Worm (Caenorhabditis elegans) whole organism, young adult: ENCODE measurements around the gene col-109.
A peak's percentile ranks its signal among the peaks of the same experiment; 100 is the strongest.

Experiments
- B0019.2 ChIP-seq: fragments of 200-800 bp; sonication (Bioruptor generic); conservative IDR thresholded peaks from 2 replicates; pipeline ENCODE4 v1.3.6; 2022; ENCODE audit warnings: missing genetic modification reagents, missing genetic modification characterization, missing compliant biosample characterization
- B0035.1 ChIP-seq: sonication (generic microtip); optimal IDR thresholded peaks from 2 replicates; lab custom pipeline; 2016; ENCODE audit warnings: missing genetic modification characterization, mild to moderate bottlenecking, missing compliant biosample characterization, missing genotype, missing genetic modification reagents
- B0261.1 ChIP-seq: sonication (generic microtip); optimal IDR thresholded peaks from 2 replicates; lab custom pipeline; 2016; ENCODE audit warnings: mild to moderate bottlenecking, missing genetic modification characterization, moderate library complexity, missing compliant biosample characterization
- F37B4.10 ChIP-seq: fragments of 200-800 bp; sonication (Bioruptor generic); IDR thresholded peaks from 2 replicates; pipeline ENCODE4 v1.3.6; 2022; ENCODE audit warnings: missing genetic modification characterization, missing compliant biosample characterization
- atf-7 ChIP-seq: sonication (generic microtip); optimal IDR thresholded peaks from 2 replicates; lab custom pipeline; 2017; ENCODE audit warnings: mild to moderate bottlenecking, missing genetic modification characterization, missing compliant biosample characterization
- athp-1 ChIP-seq: sonication (generic microtip); optimal IDR thresholded peaks from 2 replicates; lab custom pipeline; 2017; ENCODE audit warnings: mild to moderate bottlenecking, missing genetic modification characterization, missing compliant biosample characterization
- cebp-1 ChIP-seq, 2 experiments: fragments of 200-800 bp in 1 of 2; sonication (Bioruptor generic) in 1 of 2; sonication (generic microtip) in 1 of 2; IDR thresholded peaks in 1 of 2; optimal IDR thresholded peaks in 1 of 2; 2 replicates each; pipeline versions ENCODE4 v1.3.6 to Lab custom; 2017 to 2022; ENCODE audit warnings: missing compliant biosample characterization in 2 of 2, missing genetic modification characterization in 2 of 2, mild to moderate bottlenecking in 1 of 2, missing genetic modification reagents in 1 of 2, moderate library complexity in 1 of 2
- ceh-27 ChIP-seq: fragments of 200-800 bp; sonication (Bioruptor generic); optimal IDR thresholded peaks from 2 replicates; lab custom pipeline; 2018; ENCODE audit warnings: mild to moderate bottlenecking, missing genetic modification characterization, moderate library complexity, missing compliant biosample characterization
- die-1 ChIP-seq: sonication (generic microtip); optimal IDR thresholded peaks from 2 replicates; lab custom pipeline; 2016; ENCODE audit warnings: missing genotype, mild to moderate bottlenecking, missing genetic modification characterization, missing compliant biosample characterization
- dpff-1 ChIP-seq: sonication (generic microtip); optimal IDR thresholded peaks from 2 replicates; lab custom pipeline; 2017; ENCODE audit warnings: mild to moderate bottlenecking, missing genetic modification characterization, missing compliant biosample characterization
- egl-18 ChIP-seq: fragments of 200-800 bp; sonication (Bioruptor generic); IDR thresholded peaks from 2 replicates; pipeline ENCODE4 v1.3.6; 2022; ENCODE audit warnings: missing genetic modification reagents, missing genetic modification characterization, missing compliant biosample characterization
- egl-44 ChIP-seq: fragments of 200-800 bp; sonication (Bioruptor generic); IDR thresholded peaks from 2 replicates; pipeline ENCODE4 v1.3.6; 2022; ENCODE audit warnings: missing genetic modification reagents, missing genetic modification characterization, missing compliant biosample characterization
- him-1 ChIP-seq: sonication (generic microtip); optimal IDR thresholded peaks from 2 replicates; lab custom pipeline; 2016; ENCODE audit warnings: missing genotype, missing genetic modification reagents, missing genetic modification characterization, missing compliant biosample characterization
- lin-26 ChIP-seq: fragments of 200-800 bp; sonication (Bioruptor generic); IDR thresholded peaks from 2 replicates; pipeline ENCODE4 v1.3.6; 2022; ENCODE audit warnings: missing genetic modification reagents, missing genetic modification characterization, missing compliant biosample characterization
- lin-40 ChIP-seq: sonication (generic microtip); optimal IDR thresholded peaks from 2 replicates; lab custom pipeline; 2016; ENCODE audit warnings: missing genetic modification characterization, mild to moderate bottlenecking, missing compliant biosample characterization, missing genotype, missing genetic modification reagents
- madf-10 ChIP-seq: sonication (generic microtip); optimal IDR thresholded peaks from 2 replicates; lab custom pipeline; 2016; ENCODE audit warnings: mild to moderate bottlenecking, missing genetic modification characterization, missing compliant biosample characterization
- mcd-1 ChIP-seq: fragments of 200-800 bp; sonication (Bioruptor generic); IDR thresholded peaks from 2 replicates; pipeline ENCODE4 v1.3.6; 2022; ENCODE audit warnings: missing genetic modification reagents, missing genetic modification characterization, missing compliant biosample characterization
- mxl-1 ChIP-seq: sonication (generic microtip); optimal IDR thresholded peaks from 2 replicates; lab custom pipeline; 2016; ENCODE audit warnings: missing genetic modification characterization, missing compliant biosample characterization
- nfya-2 ChIP-seq: fragments of 200-800 bp; sonication (Bioruptor generic); IDR thresholded peaks from 2 replicates; pipeline ENCODE4 v1.3.6; 2022; ENCODE audit warnings: missing genetic modification reagents, missing genetic modification characterization, missing compliant biosample characterization
- nfyb-1 ChIP-seq: fragments of 200-800 bp; sonication (Bioruptor generic); IDR thresholded peaks from 2 replicates; pipeline ENCODE4 v1.3.6; 2022; ENCODE audit warnings: missing genetic modification reagents, missing genetic modification characterization, missing compliant biosample characterization
- nhr-80 ChIP-seq: sonication (generic microtip); optimal IDR thresholded peaks from 2 replicates; lab custom pipeline; 2016; ENCODE audit warnings: missing genetic modification characterization, missing compliant biosample characterization
- rec-8 ChIP-seq, 2 experiments: sonication (generic microtip); optimal IDR thresholded peaks; 2 replicates each; lab custom pipeline; 2016; ENCODE audit warnings: mild to moderate bottlenecking in 2 of 2, missing genetic modification characterization in 2 of 2, missing genetic modification reagents in 2 of 2, missing genotype in 2 of 2, missing biosample characterization in 1 of 2, missing compliant biosample characterization in 1 of 2, moderate library complexity in 1 of 2
- repo-1 ChIP-seq: sonication (generic microtip); optimal IDR thresholded peaks from 2 replicates; lab custom pipeline; 2017; ENCODE audit warnings: mild to moderate bottlenecking, missing genetic modification characterization, missing compliant biosample characterization
- rpc-1 ChIP-seq, 2 experiments: fragments of 150-350 bp in 1 of 2; sonication (generic microtip) in 1 of 2; optimal IDR thresholded peaks; 2 replicates each; lab custom pipeline; 2014 to 2018; ENCODE audit warnings: missing biosample characterization in 1 of 2, missing genetic modification characterization in 1 of 2, missing genetic modification reagents in 1 of 2, missing genotype in 1 of 2
- sdz-38 ChIP-seq: sonication (generic microtip); optimal IDR thresholded peaks from 2 replicates; lab custom pipeline; 2016; ENCODE audit warnings: missing genotype, missing genetic modification characterization, missing compliant biosample characterization
- tlf-1 ChIP-seq: fragments of 200-800 bp; sonication (Bioruptor generic); optimal IDR thresholded peaks from 2 replicates; lab custom pipeline; 2018; ENCODE audit warnings: mild to moderate bottlenecking, missing genetic modification characterization, missing compliant biosample characterization
- zfh-2 ChIP-seq: fragments of 200-800 bp; sonication (Bioruptor generic); conservative IDR thresholded peaks from 2 replicates; pipeline ENCODE4 v1.3.6; 2022; ENCODE audit warnings: missing genetic modification reagents, missing genetic modification characterization, missing compliant biosample characterization

The col-109 gene

DNA sequence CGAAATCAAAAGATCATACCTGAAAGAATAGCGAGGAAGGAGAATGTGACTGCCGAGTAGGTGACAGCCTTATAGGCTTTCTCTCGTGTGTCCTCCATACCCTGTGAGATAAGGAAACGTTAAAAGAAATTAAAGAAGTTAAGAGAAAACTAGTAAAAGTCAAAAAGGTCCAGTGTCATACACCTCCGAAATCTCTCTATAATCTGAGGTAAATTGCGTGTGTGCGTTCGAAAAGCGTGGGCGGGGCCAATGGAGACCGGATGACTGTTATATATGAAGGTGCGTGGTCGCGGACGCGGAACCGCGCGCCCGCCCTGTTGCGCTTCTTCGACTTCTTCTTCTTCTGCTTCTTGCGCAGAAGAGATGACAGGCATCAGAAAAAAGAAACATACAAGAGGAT, at the start of gene col-109:
Gene col-109, minus strand, starts transcription at position 101 of the 400 bp plus-strand sequence.
- TF ChIP-seq zfh-2 (GFP tag; lab: Robert Waterston, UW) (0 out of 2 replicates have a peak, but pooled peaks have one; percentile 17), tlf-1 (GFP tag; lab: Kevin White, UChicago) (no peak), rec-8 (tag; optimal IDR thresholded peaks at IDR 0.05; lab: Kevin White, UChicago) (no peak), rpc-1 (optimal IDR thresholded peaks at IDR 0.05; lab: Kevin White, UChicago) (no peak), rpc-1 (tag; optimal IDR thresholded peaks at IDR 0.05; lab: Kevin White, UChicago) (no peak), die-1 (tag; lab: Kevin White, UChicago) (no peak), him-1 (tag; lab: Kevin White, UChicago) (no peak)

- TF ChIP-seq madf-10 (tag; lab: Kevin White, UChicago), result no peak
- no peak for TF ChIP-seq atf-7
- no peak for TF ChIP-seq lin-26
- no peak for TF ChIP-seq rpc-1 (optimal IDR thresholded peaks at IDR 0.05; lab: Kevin White, UChicago)
- TF ChIP-seq rpc-1 (tag; optimal IDR thresholded peaks at IDR 0.05; lab: Kevin White, UChicago), result no peak
- TF ChIP-seq ceh-27 (GFP tag; lab: Kevin White, UChicago), result no peak
- TF ChIP-seq athp-1, result no peak
- no peak for TF ChIP-seq cebp-1 (GFP tag; IDR thresholded peaks at IDR 0.05; lab: Robert Waterston, UW)
- no peak for TF ChIP-seq cebp-1 (tag; optimal IDR thresholded peaks at IDR 0.05; lab: Kevin White, UChicago)
Measured at ce11 chrIV:1868981-1869380, 48.9 kb upstream of the col-109 start.

DNA sequence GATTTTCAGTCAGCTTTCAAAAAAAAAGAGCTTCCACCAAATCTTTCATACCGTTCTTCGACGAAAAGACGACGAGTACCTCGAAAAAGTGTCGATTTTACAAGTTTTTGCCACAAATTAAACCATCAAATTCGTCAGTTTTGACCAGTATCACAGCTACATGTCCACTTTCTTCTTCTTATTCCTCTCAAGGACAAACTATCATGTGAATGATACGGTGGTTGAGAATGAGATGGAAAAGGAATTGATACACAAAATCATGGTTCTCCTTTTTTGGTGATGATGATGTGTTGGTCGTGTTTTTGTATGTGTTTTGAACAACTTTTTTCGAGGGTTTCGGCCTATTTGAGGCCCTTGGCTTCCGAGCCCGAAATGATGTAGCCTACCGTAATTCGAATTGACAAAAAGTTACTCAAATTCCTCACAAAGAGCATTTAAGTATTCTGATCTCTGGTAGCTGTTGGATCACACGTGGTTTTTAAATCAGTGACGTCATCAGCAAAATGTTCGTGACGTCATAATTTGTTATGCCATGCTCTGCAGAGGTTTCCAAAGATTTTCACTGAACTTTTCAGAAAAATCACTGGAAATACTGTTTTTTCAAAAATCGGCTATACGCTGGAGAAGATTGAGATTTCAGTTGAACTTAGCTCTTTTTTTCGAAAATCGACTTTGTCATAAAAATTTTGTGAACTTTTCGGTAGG, 48.0 kb upstream of the col-109 start:
- TF ChIP-seq atf-7 (peak; percentile 65), mxl-1 (tag; lab: Kevin White, UChicago) (no peak), dpff-1 (tag; lab: Kevin White, UChicago) (no peak), lin-40 (tag; lab: Kevin White, UChicago) (no peak), B0261.1 (tag; lab: Kevin White, UChicago) (no peak)
- TF ChIP-seq, all 124 proteins: peak for 1

- TF ChIP-seq nhr-80 (tag; lab: Kevin White, UChicago), result peak; percentile 4
- no peak for TF ChIP-seq die-1 (tag; lab: Kevin White, UChicago)
- no peak for TF ChIP-seq egl-44 (GFP tag; lab: Robert Waterston, UW)
Measured at ce11 chrIV:1866863-1867262, 46.8 kb upstream of the col-109 start.

- no peak for TF ChIP-seq cebp-1 (GFP tag; IDR thresholded peaks at IDR 0.05; lab: Robert Waterston, UW)
- no peak for TF ChIP-seq cebp-1 (tag; optimal IDR thresholded peaks at IDR 0.05; lab: Kevin White, UChicago)
- TF ChIP-seq nfya-2 (GFP tag; lab: Robert Waterston, UW), result no peak
- no peak for TF ChIP-seq egl-18 (GFP tag; lab: Robert Waterston, UW)
Measured at ce11 chrIV:1862655-1863054, 42.6 kb upstream of the col-109 start.

ce11 chrIV:1860965-1861364, 40.9 kb upstream of the col-109 start:
- TF ChIP-seq nfyb-1 (GFP tag; lab: Robert Waterston, UW) (peak; percentile 75), F37B4.10 (GFP tag; lab: Robert Waterston, UW) (no peak), sdz-38 (tag; lab: Kevin White, UChicago) (no peak), B0019.2 (GFP tag; lab: Robert Waterston, UW) (no peak), repo-1 (tag; lab: Kevin White, UChicago) (no peak), B0035.1 (tag; lab: Kevin White, UChicago) (no peak), mcd-1 (GFP tag; lab: Robert Waterston, UW) (no peak)
